Fruit fly (Drosophila melanogaster): Measurements from ENCODE around the gene CG18764.

The CG18764 gene

dm6 chr3R:11623025-11623424, 3.7 kb upstream of the CG18764 start, which contains the start of gene CG14711 (continued):
- TF ChIP-seq tll (GFP tag; optimal IDR thresholded peaks at IDR 0.05) (peak in 1 of 2 experiments; percentile 10), maf-S (GFP tag; optimal IDR thresholded peaks at IDR 0.05) (peak; percentile 39), CG10462 (GFP tag; optimal IDR thresholded peaks at IDR 0.05) (peak; percentile 83), CG2875 (GFP tag; optimal IDR thresholded peaks at IDR 0.05) (peak; percentile 74), slp2 (GFP tag; optimal IDR thresholded peaks at IDR 0.05) (peak; percentile 24), Hmx (GFP tag; optimal IDR thresholded peaks at IDR 0.05) (peak; percentile 31), ATbp (GFP tag; optimal IDR thresholded peaks at IDR 0.05) (peak; percentile 65), crol (GFP tag; IDR thresholded peaks at IDR 0.05) (no peak), mirr (GFP tag; optimal IDR thresholded peaks at IDR 0.05) (peak; percentile 58), lov (optimal IDR thresholded peaks at IDR 0.05) (no peak), lov (GFP tag; IDR thresholded peaks at IDR 0.05) (peak; percentile 83; the same call in 2 of the 3 replicates), CG10147 (GFP tag; optimal IDR thresholded peaks at IDR 0.05) (peak; percentile 79), dati (GFP tag; IDR thresholded peaks at IDR 0.05) (no peak; the same call in 1 of the 2 replicates), eve (GFP tag; optimal IDR thresholded peaks at IDR 0.05) (no peak), Nf-YB (GFP tag; optimal IDR thresholded peaks at IDR 0.05) (peak; percentile 67), insv (GFP tag; optimal IDR thresholded peaks at IDR 0.05) (peak in 1 of 2 experiments; percentile 63), CG17802 (tag; optimal IDR thresholded peaks at IDR 0.05) (peak; percentile 45), CG18599 (GFP tag; optimal IDR thresholded peaks at IDR 0.05) (no peak), CG12942 (GFP tag; optimal IDR thresholded peaks at IDR 0.05) (peak; percentile 86), ssp (GFP tag; IDR thresholded peaks at IDR 0.05) (peak; percentile 52), CG8281 (tag; optimal IDR thresholded peaks at IDR 0.05) (no peak), CG9215 (GFP tag; IDR thresholded peaks at IDR 0.05) (peak; percentile 66), tx (GFP tag; optimal IDR thresholded peaks at IDR 0.05) (peak; percentile 36), HHEX (GFP tag; optimal IDR thresholded peaks at IDR 0.05) (peak; percentile 78), Meics (GFP tag; optimal IDR thresholded peaks at IDR 0.05) (peak; percentile 79), CG33557 (GFP tag; optimal IDR thresholded peaks at IDR 0.05) (peak; percentile 82), dpn (GFP tag; optimal IDR thresholded peaks at IDR 0.05) (peak; percentile 67 to 89), Mes4 (GFP tag; optimal IDR thresholded peaks at IDR 0.05) (peak; percentile 53), exex (tag; optimal IDR thresholded peaks at IDR 0.05) (peak; percentile 60), CG10654 (GFP tag; optimal IDR thresholded peaks at IDR 0.05) (peak; percentile 85), CG1602 (GFP tag; optimal IDR thresholded peaks at IDR 0.05) (peak; percentile 85), Mad (GFP tag; optimal IDR thresholded peaks at IDR 0.05) (peak; percentile 83), sens (GFP tag) (peak; percentile 97), phol (tag; optimal IDR thresholded peaks at IDR 0.05) (peak; percentile 88), ham (GFP tag; IDR thresholded peaks at IDR 0.05) (peak; percentile 46; the same call in 1 of the 2 replicates), emc (GFP tag; optimal IDR thresholded peaks at IDR 0.05) (no peak), PHDP (tag; optimal IDR thresholded peaks at IDR 0.05) (peak; percentile 90), CG5245 (GFP tag; optimal IDR thresholded peaks at IDR 0.05) (peak; percentile 78), pita (GFP tag; optimal IDR thresholded peaks at IDR 0.05) (no peak), D (optimal IDR thresholded peaks at IDR 0.05) (no peak), D (GFP tag; optimal IDR thresholded peaks at IDR 0.05) (peak; percentile 75), nerfin-2 (GFP tag; IDR thresholded peaks at IDR 0.05; ENCODE audit: partially characterized antibody) (0 out of 2 replicates have a peak, but pooled peaks have one; percentile 36), Deaf1 (tag; optimal IDR thresholded peaks at IDR 0.05) (no peak), crc (GFP tag; optimal IDR thresholded peaks at IDR 0.05) (peak; percentile 20), Neu2 (GFP tag; optimal IDR thresholded peaks at IDR 0.05; ENCODE audit: borderline replicate concordance) (no peak), CG32772 (GFP tag; IDR thresholded peaks at IDR 0.05) (peak; percentile 83), Ets65A (GFP tag) (peak; percentile 97), cad (GFP tag; optimal IDR thresholded peaks at IDR 0.05) (no peak), HLH3B (GFP tag; IDR thresholded peaks at IDR 0.05) (peak; percentile 82), CG4707 (GFP tag; optimal IDR thresholded peaks at IDR 0.05) (peak; percentile 33), Bteb2 (GFP tag; optimal IDR thresholded peaks at IDR 0.05) (peak; percentile 70)
